Fruit fly (Drosophila melanogaster) whole organism, embryonic: ENCODE results near the gene CG33643.

Experiments used
- Bgb ChIP-seq: fragments of 200-800 bp; sonication (Bioruptor generic); IDR thresholded peaks from 2 replicates; pipeline ENCODE4 v1.3.6; 2022; ENCODE audit warnings: missing biosample characterization, missing genetic modification characterization; ENCODE audit not compliant: partially characterized antibody
- CG10147 ChIP-seq: fragments of 200-800 bp; sonication (Bioruptor generic); optimal IDR thresholded peaks from 2 replicates; lab custom pipeline; 2019; ENCODE audit warnings: missing biosample characterization, mild to moderate bottlenecking, missing genetic modification characterization, moderate library complexity
- CG10366 ChIP-seq: fragments of 200-800 bp; sonication (Bioruptor generic); IDR thresholded peaks from 2 replicates; pipeline ENCODE4 v1.3.6; 2022; ENCODE audit warnings: missing biosample characterization, missing genetic modification characterization
- CG10979 ChIP-seq: fragments of 200-800 bp; sonication (Bioruptor generic); optimal IDR thresholded peaks from 2 replicates; lab custom pipeline; 2018; ENCODE audit warnings: missing biosample characterization, mild to moderate bottlenecking, missing genetic modification characterization, moderate library complexity
- CG12071 ChIP-seq: fragments of 200-800 bp; sonication (Bioruptor generic); optimal IDR thresholded peaks from 3 replicates; lab custom pipeline; 2018; ENCODE audit warnings: missing biosample characterization, mild to moderate bottlenecking, missing genetic modification characterization
- CG13424 ChIP-seq: fragments of 200-800 bp; sonication (Bioruptor generic); optimal IDR thresholded peaks from 2 replicates; lab custom pipeline; 2019; ENCODE audit warnings: missing biosample characterization, mild to moderate bottlenecking, missing genetic modification characterization, moderate library complexity
- CG15269 ChIP-seq: fragments of 200-800 bp; sonication (Bioruptor generic); optimal IDR thresholded peaks from 2 replicates; lab custom pipeline; 2018; ENCODE audit warnings: missing biosample characterization, mild to moderate bottlenecking, missing genetic modification characterization, moderate library complexity
- CG16813 ChIP-seq: fragments of 200-800 bp; sonication (Bioruptor generic); IDR thresholded peaks from 3 replicates; pipeline ENCODE4 v1.3.6; 2022; ENCODE audit warnings: missing biosample characterization, missing genetic modification characterization; ENCODE audit not compliant: partially characterized antibody
- CG17802 ChIP-seq: fragments of 200-800 bp; sonication (Bioruptor generic); optimal IDR thresholded peaks from 2 replicates; lab custom pipeline; 2018; ENCODE audit warnings: missing biosample characterization, mild to moderate bottlenecking, missing genetic modification characterization, moderate library complexity
- CG2129 ChIP-seq: fragments of 200-800 bp; sonication (Bioruptor generic); IDR thresholded peaks from 2 replicates; pipeline ENCODE4 v1.3.6; 2022; ENCODE audit warnings: missing biosample characterization, missing genetic modification characterization; ENCODE audit not compliant: partially characterized antibody
- CG30431 ChIP-seq: fragments of 200-800 bp; sonication (Bioruptor generic); optimal IDR thresholded peaks from 2 replicates; lab custom pipeline; 2017; ENCODE audit warnings: missing biosample characterization, missing genetic modification characterization
- CG4282 ChIP-seq: fragments of 200-800 bp; sonication (Bioruptor generic); optimal IDR thresholded peaks from 2 replicates; lab custom pipeline; 2016; ENCODE audit warnings: missing biosample characterization, missing genetic modification characterization
- CG6689 ChIP-seq: fragments of 200-800 bp; sonication (Bioruptor generic); IDR thresholded peaks from 2 replicates; pipeline ENCODE4 v1.3.6; 2022; ENCODE audit warnings: missing biosample characterization, missing genetic modification characterization
- CG7786 ChIP-seq: fragments of 200-800 bp; sonication (Bioruptor generic); optimal IDR thresholded peaks from 2 replicates; lab custom pipeline; 2016; ENCODE audit warnings: missing biosample characterization, missing genetic modification characterization
- CG7987 ChIP-seq: fragments of 200-800 bp; sonication (Bioruptor generic); optimal IDR thresholded peaks from 2 replicates; lab custom pipeline; 2018; ENCODE audit warnings: missing biosample characterization, mild to moderate bottlenecking, missing genetic modification characterization, moderate library complexity
- CoRest ChIP-seq: fragments of 200-800 bp; sonication (Bioruptor generic); optimal IDR thresholded peaks from 3 replicates; lab custom pipeline; 2018; ENCODE audit warnings: missing biosample characterization, mild to moderate bottlenecking, missing genetic modification characterization, moderate library complexity
- Dad ChIP-seq: fragments of 200-800 bp; sonication (Bioruptor generic); optimal IDR thresholded peaks from 3 replicates; lab custom pipeline; 2016; ENCODE audit warnings: missing biosample characterization, missing genetic modification characterization
- Dip2 ChIP-seq: fragments of 200-800 bp; sonication (Bioruptor generic); IDR thresholded peaks from 2 replicates; pipeline ENCODE4 v1.3.6; 2022; ENCODE audit warnings: missing biosample characterization, missing genetic modification characterization
- Dip3 ChIP-seq: fragments of 200-800 bp; sonication (Bioruptor generic); optimal IDR thresholded peaks from 3 replicates; lab custom pipeline; 2016; ENCODE audit warnings: missing biosample characterization, missing genetic modification characterization
- Dll ChIP-seq: fragments of 200-800 bp; sonication (Bioruptor generic); IDR thresholded peaks from 4 replicates; pipeline ENCODE4 v1.3.6; 2022; ENCODE audit warnings: missing biosample characterization, missing genetic modification characterization; ENCODE audit not compliant: partially characterized antibody
- Fer2 ChIP-seq: fragments of 200-800 bp; sonication (Bioruptor generic); optimal IDR thresholded peaks from 2 replicates; lab custom pipeline; 2018; ENCODE audit warnings: missing biosample characterization, mild to moderate bottlenecking, missing genetic modification characterization, moderate library complexity
- Kr ChIP-seq: fragments of 200-800 bp; sonication (Bioruptor generic); optimal IDR thresholded peaks from 2 replicates; lab custom pipeline; 2017; ENCODE audit warnings: missing biosample characterization, mild to moderate bottlenecking, missing genetic modification characterization
- Med ChIP-seq: fragments of 200-800 bp; sonication (Bioruptor generic); peaks from one replicate; lab custom pipeline; 2016; ENCODE audit warnings: missing biosample characterization, missing genetic modification characterization, mild to moderate bottlenecking, inconsistent platforms, moderate library complexity
- Mrtf ChIP-seq: fragments of 200-800 bp; sonication (Bioruptor generic); IDR thresholded peaks from 3 replicates; pipeline ENCODE4 v1.3.6; 2022; ENCODE audit warnings: missing biosample characterization, missing genetic modification characterization
- Side ChIP-seq: fragments of 200-800 bp; sonication (Bioruptor generic); optimal IDR thresholded peaks from 2 replicates; lab custom pipeline; 2016; ENCODE audit warnings: missing biosample characterization, missing genetic modification characterization
- Xrp1 ChIP-seq: fragments of 200-800 bp; sonication (Bioruptor generic); IDR thresholded peaks from 2 replicates; pipeline ENCODE4 v1.3.6; 2022; ENCODE audit warnings: missing biosample characterization, missing genetic modification characterization
- abd-A ChIP-seq: fragments of 200-800 bp; sonication (Bioruptor generic); optimal IDR thresholded peaks from 3 replicates; lab custom pipeline; 2019; ENCODE audit warnings: missing biosample characterization, mild to moderate bottlenecking, missing genetic modification characterization, moderate library complexity
- bbx ChIP-seq: fragments of 200-800 bp; sonication (Bioruptor generic); IDR thresholded peaks from 2 replicates; pipeline ENCODE4 v1.3.6; 2022; ENCODE audit warnings: missing biosample characterization, missing genetic modification characterization; ENCODE audit not compliant: partially characterized antibody
- bigmax ChIP-seq: fragments of 200-800 bp; sonication (Bioruptor generic); optimal IDR thresholded peaks from 2 replicates; lab custom pipeline; 2018; ENCODE audit warnings: missing biosample characterization, mild to moderate bottlenecking, missing genetic modification characterization
- btn ChIP-seq: fragments of 200-800 bp; sonication (Bioruptor generic); optimal IDR thresholded peaks from 2 replicates; lab custom pipeline; 2016; ENCODE audit warnings: missing biosample characterization, missing genetic modification characterization
- crp ChIP-seq, 2 experiments: fragments of 200-800 bp; sonication (Bioruptor generic); optimal IDR thresholded peaks; 2 replicates in 1 of 2; 3 replicates in 1 of 2; lab custom pipeline; 2017; ENCODE audit warnings: missing biosample characterization in 2 of 2, missing genetic modification characterization in 2 of 2, mild to moderate bottlenecking in 1 of 2, moderate library complexity in 1 of 2
- gce ChIP-seq: fragments of 200-800 bp; sonication (Bioruptor generic); IDR thresholded peaks from 3 replicates; pipeline ENCODE4 v1.3.6; 2022; ENCODE audit warnings: missing biosample characterization, missing genetic modification characterization
- gsb ChIP-seq: fragments of 200-800 bp; sonication (Bioruptor generic); IDR thresholded peaks from 2 replicates; pipeline ENCODE4 v1.3.6; 2022; ENCODE audit warnings: missing biosample characterization, missing genetic modification characterization
- hb ChIP-seq: fragments of 200-800 bp; sonication (Bioruptor generic); IDR thresholded peaks from 3 replicates; pipeline ENCODE4 v1.3.6; 2022; ENCODE audit warnings: missing biosample characterization, missing genetic modification characterization; ENCODE audit not compliant: partially characterized antibody
- her ChIP-seq: fragments of 200-800 bp; sonication (Bioruptor generic); optimal IDR thresholded peaks from 2 replicates; lab custom pipeline; 2016; ENCODE audit warnings: missing biosample characterization, missing genetic modification characterization
- inv ChIP-seq: fragments of 200-800 bp; sonication (Bioruptor generic); IDR thresholded peaks from 2 replicates; pipeline ENCODE4 v1.3.6; 2022; ENCODE audit warnings: missing biosample characterization, missing genetic modification characterization; ENCODE audit not compliant: partially characterized antibody
- mirr ChIP-seq: fragments of 200-800 bp; sonication (Bioruptor generic); optimal IDR thresholded peaks from 3 replicates; lab custom pipeline; 2018; ENCODE audit warnings: missing biosample characterization, mild to moderate bottlenecking, missing genetic modification characterization
- nmo ChIP-seq: fragments of 200-800 bp; sonication (Bioruptor generic); optimal IDR thresholded peaks from 2 replicates; lab custom pipeline; 2018; ENCODE audit warnings: missing biosample characterization, mild to moderate bottlenecking, missing genetic modification characterization, moderate library complexity
- odd ChIP-seq: fragments of 200-800 bp; sonication (Bioruptor generic); optimal IDR thresholded peaks from 2 replicates; lab custom pipeline; 2017; ENCODE audit warnings: missing biosample characterization, mild to moderate bottlenecking, missing genetic modification characterization
- pita ChIP-seq: fragments of 200-800 bp; sonication (Bioruptor generic); optimal IDR thresholded peaks from 2 replicates; lab custom pipeline; 2017; ENCODE audit warnings: missing biosample characterization, mild to moderate bottlenecking, missing genetic modification characterization
- ro ChIP-seq: fragments of 200-800 bp; sonication (Bioruptor generic); IDR thresholded peaks from 2 replicates; pipeline ENCODE4 v1.3.6; 2022; ENCODE audit warnings: missing biosample characterization, missing genetic modification characterization
- row ChIP-seq: fragments of 200-800 bp; sonication (Bioruptor generic); IDR thresholded peaks from 3 replicates; pipeline ENCODE4 v1.3.6; 2022; ENCODE audit warnings: missing biosample characterization, missing genetic modification characterization
- sd ChIP-seq: fragments of 200-800 bp; sonication (Bioruptor generic); optimal IDR thresholded peaks from 3 replicates; lab custom pipeline; 2018; ENCODE audit warnings: missing biosample characterization, mild to moderate bottlenecking, missing genetic modification characterization, moderate library complexity
- so ChIP-seq: fragments of 200-800 bp; sonication (Bioruptor generic); IDR thresholded peaks from 3 replicates; pipeline ENCODE4 v1.3.6; 2022; ENCODE audit warnings: missing biosample characterization, missing genetic modification characterization
- stc ChIP-seq: fragments of 200-800 bp; sonication (Bioruptor generic); IDR thresholded peaks from 2 replicates; pipeline ENCODE4 v1.3.6; 2022; ENCODE audit warnings: missing biosample characterization, missing genetic modification characterization
- sug ChIP-seq: fragments of 200-800 bp; optimal IDR thresholded peaks from 2 replicates; lab custom pipeline; 2019; ENCODE audit warnings: missing biosample characterization, mild to moderate bottlenecking, missing genetic modification characterization, moderate library complexity
- tin ChIP-seq: fragments of 200-800 bp; sonication (Bioruptor generic); optimal IDR thresholded peaks from 3 replicates; lab custom pipeline; 2016; ENCODE audit warnings: missing biosample characterization, missing genetic modification characterization
- tna ChIP-seq: fragments of 200-800 bp; sonication (Bioruptor generic); IDR thresholded peaks from 2 replicates; pipeline ENCODE4 v1.3.6; 2022; ENCODE audit warnings: missing biosample characterization, missing genetic modification characterization; ENCODE audit not compliant: partially characterized antibody
- trem ChIP-seq: fragments of 200-800 bp; optimal IDR thresholded peaks from 3 replicates; lab custom pipeline; 2019; ENCODE audit warnings: missing biosample characterization, mild to moderate bottlenecking, missing genetic modification characterization, moderate library complexity

The CG33643 gene

dm6 chr2L:13549973-13550458, 19.1 kb downstream of the CG33643 start, which contains the start of gene kuz (continued):
- TF ChIP-seq Bgb (GFP tag; lab: Robert Waterston, UW), result peak; percentile 80
- peak; percentile 15; the same call in 1 of the 2 replicates for TF ChIP-seq CG2129 (GFP tag; lab: Robert Waterston, UW)
- peak; percentile 11 for TF ChIP-seq CG10979 (tag; lab: Kevin White, UChicago)
- no peak for TF ChIP-seq CG6689 (GFP tag; lab: Robert Waterston, UW)
- peak; percentile 21 for TF ChIP-seq her (GFP tag; lab: Kevin White, UChicago)
- TF ChIP-seq CG16813 (GFP tag; lab: Robert Waterston, UW), result 0 out of 3 replicates have a peak, but pooled peaks have one; percentile 21
- TF ChIP-seq inv (GFP tag; lab: Robert Waterston, UW), result peak; percentile 50
- peak; percentile 54 for TF ChIP-seq mirr (GFP tag; lab: Kevin White, UChicago)
- TF ChIP-seq bbx (GFP tag; lab: Robert Waterston, UW), result peak; percentile 83
- TF ChIP-seq CG17802 (tag; lab: Kevin White, UChicago), result no peak
- peak; percentile 21 for TF ChIP-seq odd (GFP tag; lab: Kevin White, UChicago)
- TF ChIP-seq sug (tag; lab: Kevin White, UChicago), result peak; percentile 95
- TF ChIP-seq gsb (GFP tag; lab: Robert Waterston, UW), result no peak
- peak; percentile 19 for TF ChIP-seq Dad (GFP tag; lab: Kevin White, UChicago)
- peak; percentile 40; the same call in 1 of the 2 replicates for TF ChIP-seq stc (GFP tag; lab: Robert Waterston, UW)
- no peak for TF ChIP-seq Dip2 (GFP tag; lab: Robert Waterston, UW)
- TF ChIP-seq pita, result no peak
- TF ChIP-seq CG7786 (GFP tag; lab: Kevin White, UChicago), result peak; percentile 19
- peak; percentile 94 for TF ChIP-seq Med
- no peak for TF ChIP-seq btn (GFP tag; lab: Kevin White, UChicago)
- peak; percentile 83 for TF ChIP-seq abd-A (tag; lab: Kevin White, UChicago)
- peak; percentile 44; the same call in 2 of the 4 replicates for TF ChIP-seq Dll (GFP tag; lab: Robert Waterston, UW)
- peak; percentile 32 for TF ChIP-seq CG12071 (GFP tag; lab: Kevin White, UChicago)
- no peak; the same call in 2 of the 3 replicates for TF ChIP-seq so (GFP tag; lab: Robert Waterston, UW)
- TF ChIP-seq CG10147, result peak; percentile 10
- TF ChIP-seq nmo (GFP tag; lab: Kevin White, UChicago), result peak; percentile 17
- no peak for TF ChIP-seq Kr
- TF ChIP-seq Xrp1 (GFP tag; lab: Robert Waterston, UW), result peak; percentile 39; the same call in 1 of the 2 replicates
- no peak for TF ChIP-seq bigmax (GFP tag; lab: Kevin White, UChicago)
- TF ChIP-seq Side (GFP tag; lab: Kevin White, UChicago), result peak; percentile 56
- TF ChIP-seq CG4282 (GFP tag; lab: Kevin White, UChicago), result no peak
- TF ChIP-seq Fer2 (tag; lab: Kevin White, UChicago), result peak; percentile 19
- no peak for TF ChIP-seq trem (tag; lab: Kevin White, UChicago)
- TF ChIP-seq CG15269, result peak; percentile 9
- peak; percentile 30 for TF ChIP-seq CG10366 (GFP tag; lab: Robert Waterston, UW)
- no peak; the same call in 2 of the 3 replicates for TF ChIP-seq gce (GFP tag; lab: Robert Waterston, UW)
- peak; percentile 75 for TF ChIP-seq CG7987 (GFP tag; lab: Kevin White, UChicago)
- no peak for TF ChIP-seq tin (GFP tag; lab: Kevin White, UChicago)
- no peak for TF ChIP-seq crp (GFP tag; optimal IDR thresholded peaks at IDR 0.05; lab: Kevin White, UChicago)
- no peak for TF ChIP-seq CG30431 (GFP tag; lab: Kevin White, UChicago)
- peak; percentile 4 for TF ChIP-seq CoRest (tag; lab: Kevin White, UChicago)
- TF ChIP-seq CG13424, result peak; percentile 30
- peak; percentile 64; the same call in 1 of the 2 replicates for TF ChIP-seq tna
- TF ChIP-seq row, result peak; percentile 69; the same call in 2 of the 3 replicates
- TF ChIP-seq ro, result no peak
- TF ChIP-seq Mrtf (GFP tag; lab: Robert Waterston, UW), result no peak
- TF ChIP-seq sd (tag; lab: Kevin White, UChicago), result peak; percentile 63
- no peak for TF ChIP-seq Dip3
- TF ChIP-seq hb (GFP tag; lab: Robert Waterston, UW), result no peak
